Worm (Caenorhabditis elegans) whole organism, L3 larva: ENCODE measurements around the gene C07A9.13.
A peak's percentile ranks its signal among the peaks of the same experiment; 100 is the strongest.

ENCODE experiments used
- R02D3.7 ChIP-seq: fragments of 150-350 bp; optimal IDR thresholded peaks from 2 replicates; lab custom pipeline; 2014; ENCODE audit warnings: missing biosample characterization, missing genetic modification characterization
- ama-1 ChIP-seq: fragments of 150-350 bp; optimal IDR thresholded peaks from 2 replicates; lab custom pipeline; 2018
- ceh-28 ChIP-seq: fragments of 150-350 bp; optimal IDR thresholded peaks from 2 replicates; lab custom pipeline; 2014; ENCODE audit warnings: missing biosample characterization, missing genetic modification reagents, missing genetic modification characterization
- daf-12 ChIP-seq: fragments of 150-350 bp; optimal IDR thresholded peaks from 2 replicates; lab custom pipeline; 2014; ENCODE audit warnings: missing biosample characterization, missing genetic modification reagents, missing genetic modification characterization
- egl-27 ChIP-seq: sonication (generic microtip); optimal IDR thresholded peaks from 4 replicates; lab custom pipeline; 2017; ENCODE audit warnings: missing biosample characterization, missing genetic modification reagents, missing genetic modification characterization
- egl-5 ChIP-seq: fragments of 150-350 bp; optimal IDR thresholded peaks from 2 replicates; lab custom pipeline; 2017; ENCODE audit warnings: missing biosample characterization, missing genetic modification reagents, missing genetic modification characterization, inconsistent platforms
- elt-1 ChIP-seq: fragments of 150-350 bp; optimal IDR thresholded peaks from 2 replicates; lab custom pipeline; 2014; ENCODE audit warnings: missing biosample characterization, missing genetic modification characterization
- elt-2 ChIP-seq: sonication (generic microtip); optimal IDR thresholded peaks from 2 replicates; lab custom pipeline; 2016; ENCODE audit warnings: missing genetic modification reagents, mild to moderate bottlenecking, missing genetic modification characterization, missing compliant biosample characterization
- fkh-10 ChIP-seq: sonication (generic microtip); optimal IDR thresholded peaks from 2 replicates; lab custom pipeline; 2017; ENCODE audit warnings: missing biosample characterization, missing genetic modification reagents, missing genetic modification characterization
- fkh-2 ChIP-seq: fragments of 150-350 bp; optimal IDR thresholded peaks from 2 replicates; lab custom pipeline; 2014; ENCODE audit warnings: missing biosample characterization, missing genetic modification reagents, missing genetic modification characterization
- hmg-11 ChIP-seq: sonication (generic microtip); optimal IDR thresholded peaks from 2 replicates; lab custom pipeline; 2016; ENCODE audit warnings: missing genetic modification characterization, missing compliant biosample characterization
- lin-15B ChIP-seq: fragments of 150-350 bp; optimal IDR thresholded peaks from 2 replicates; lab custom pipeline; 2014; ENCODE audit warnings: missing biosample characterization, missing genetic modification characterization
- lin-39 ChIP-seq: fragments of 150-350 bp; optimal IDR thresholded peaks from 2 replicates; lab custom pipeline; 2018; ENCODE audit warnings: missing biosample characterization, missing genetic modification reagents, missing genetic modification characterization
- lsy-12 ChIP-seq: sonication (generic microtip); optimal IDR thresholded peaks from 2 replicates; lab custom pipeline; 2016; ENCODE audit warnings: mild to moderate bottlenecking, missing genetic modification characterization, missing compliant biosample characterization
- mdl-1 ChIP-seq: fragments of 150-350 bp; optimal IDR thresholded peaks from 2 replicates; lab custom pipeline; 2014; ENCODE audit warnings: missing biosample characterization, missing genetic modification characterization
- mml-1 ChIP-seq: fragments of 150-350 bp; sonication (generic microtip); optimal IDR thresholded peaks from 3 replicates; lab custom pipeline; 2014; ENCODE audit warnings: missing biosample characterization, missing genetic modification characterization
- nfya-1 ChIP-seq: sonication (generic microtip); optimal IDR thresholded peaks from 2 replicates; lab custom pipeline; 2017; ENCODE audit warnings: missing genetic modification characterization, mild to moderate bottlenecking, missing compliant biosample characterization, antibody characterized with exemption, moderate library complexity; ENCODE audit not compliant: insufficient read depth
- nhr-11 ChIP-seq: fragments of 150-350 bp; optimal IDR thresholded peaks from 2 replicates; lab custom pipeline; 2014; ENCODE audit warnings: missing biosample characterization, missing genetic modification characterization
- nhr-12 ChIP-seq: fragments of 150-350 bp; optimal IDR thresholded peaks from 2 replicates; lab custom pipeline; 2014; ENCODE audit warnings: missing biosample characterization, missing genetic modification characterization
- nhr-23 ChIP-seq: fragments of 150-350 bp; optimal IDR thresholded peaks from 2 replicates; lab custom pipeline; 2014; ENCODE audit warnings: missing biosample characterization, missing genetic modification reagents, missing genetic modification characterization
- nhr-237 ChIP-seq: fragments of 150-350 bp; optimal IDR thresholded peaks from 2 replicates; lab custom pipeline; 2014; ENCODE audit warnings: missing biosample characterization, missing genetic modification characterization
- nhr-25 ChIP-seq: sonication (generic microtip); optimal IDR thresholded peaks from 2 replicates; lab custom pipeline; 2017; ENCODE audit warnings: missing biosample characterization, missing genetic modification characterization
- nhr-28 ChIP-seq: fragments of 150-350 bp; optimal IDR thresholded peaks from 2 replicates; lab custom pipeline; 2014; ENCODE audit warnings: missing biosample characterization, missing genetic modification characterization
- nhr-43 ChIP-seq: sonication (generic microtip); optimal IDR thresholded peaks from 2 replicates; lab custom pipeline; 2016; ENCODE audit warnings: mild to moderate bottlenecking, missing genetic modification characterization, missing compliant biosample characterization; ENCODE audit not compliant: poor library complexity, severe bottlenecking
- nhr-67 ChIP-seq: fragments of 150-350 bp; optimal IDR thresholded peaks from 2 replicates; lab custom pipeline; 2014; ENCODE audit warnings: missing biosample characterization, missing genetic modification characterization
- nhr-76 ChIP-seq: fragments of 150-350 bp; sonication (generic microtip); optimal IDR thresholded peaks from 5 replicates; lab custom pipeline; 2014; ENCODE audit warnings: missing biosample characterization, missing genetic modification characterization
- nhr-77 ChIP-seq: fragments of 150-350 bp; optimal IDR thresholded peaks from 2 replicates; lab custom pipeline; 2014; ENCODE audit warnings: missing biosample characterization, missing genetic modification characterization
- pha-4 ChIP-seq: fragments of 150-350 bp; optimal IDR thresholded peaks from 2 replicates; lab custom pipeline; 2014; ENCODE audit warnings: missing biosample characterization, missing genetic modification reagents, missing genetic modification characterization
- pqm-1 ChIP-seq: fragments of 150-350 bp; optimal IDR thresholded peaks from 2 replicates; lab custom pipeline; 2017; ENCODE audit warnings: missing biosample characterization, missing genetic modification characterization, inconsistent platforms
- sea-2 ChIP-seq: fragments of 150-350 bp; sonication (generic microtip); optimal IDR thresholded peaks from 4 replicates; lab custom pipeline; 2014; ENCODE audit warnings: missing biosample characterization, missing genetic modification reagents, missing genetic modification characterization
- skn-1 ChIP-seq: fragments of 150-350 bp; optimal IDR thresholded peaks from 2 replicates; lab custom pipeline; 2014; ENCODE audit warnings: missing biosample characterization, missing genetic modification characterization
- snpc-4 ChIP-seq: fragments of 150-350 bp; optimal IDR thresholded peaks from 2 replicates; lab custom pipeline; 2014; ENCODE audit warnings: missing biosample characterization, missing genetic modification characterization
- unc-62 ChIP-seq: fragments of 150-350 bp; sonication (generic microtip); optimal IDR thresholded peaks from 4 replicates; lab custom pipeline; 2014; ENCODE audit warnings: missing biosample characterization, missing genetic modification reagents, missing genetic modification characterization
- zag-1 ChIP-seq: fragments of 150-350 bp; optimal IDR thresholded peaks from 2 replicates; lab custom pipeline; 2014; ENCODE audit warnings: missing biosample characterization, missing genetic modification characterization
- ztf-11 ChIP-seq: fragments of 150-350 bp; optimal IDR thresholded peaks from 2 replicates; lab custom pipeline; 2014; ENCODE audit warnings: missing biosample characterization, missing genetic modification characterization
- ztf-4 ChIP-seq: fragments of 150-350 bp; optimal IDR thresholded peaks from 2 replicates; lab custom pipeline; 2014; ENCODE audit warnings: missing biosample characterization, missing genetic modification characterization

C07A9.13 gene

DNA sequence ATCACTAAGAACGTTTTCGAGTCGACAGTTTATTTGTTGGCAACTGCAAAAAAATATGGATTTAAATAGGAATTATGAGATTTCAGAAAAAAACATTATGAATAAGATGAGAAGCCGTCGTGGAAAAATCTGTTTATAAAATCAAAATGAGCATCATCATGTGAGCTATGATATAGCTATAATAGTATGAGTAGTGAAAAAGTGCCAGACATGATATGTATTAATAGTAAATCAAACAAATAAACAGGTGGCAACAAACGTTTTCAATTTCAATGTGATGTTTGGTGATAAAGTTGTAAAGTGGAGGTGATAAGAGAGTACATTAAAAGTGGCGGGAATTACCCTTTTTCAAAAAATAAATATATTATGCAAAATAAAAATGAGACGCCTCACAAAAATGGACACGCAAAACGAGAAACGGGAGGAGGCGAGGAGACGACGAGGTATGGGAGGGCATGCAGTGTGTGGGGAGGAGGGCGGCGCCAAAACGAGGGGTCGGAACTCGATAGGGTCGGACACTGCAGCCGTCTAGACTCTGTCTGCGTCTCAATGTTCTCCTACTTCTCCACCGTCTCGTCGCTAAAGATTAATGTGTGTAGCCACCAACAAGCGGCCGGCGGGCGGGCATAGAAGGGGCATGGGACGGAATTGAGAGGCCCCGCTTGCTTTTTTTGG is 13.4 kb downstream of the C07A9.13 start, which contains the start of gene C07A9.9 (continued):
- TF ChIP-seq elt-1 (tag; lab: Kevin White, UChicago) (peak; percentile 63), lin-39 (tag; lab: Kevin White, UChicago) (peak; percentile 97), elt-2 (peak; percentile 81), nhr-67 (no peak), fkh-10 (GFP tag; lab: Kevin White, UChicago) (peak; percentile 33), mml-1 (tag; lab: Kevin White, UChicago) (no peak), nhr-11 (no peak)

DNA sequence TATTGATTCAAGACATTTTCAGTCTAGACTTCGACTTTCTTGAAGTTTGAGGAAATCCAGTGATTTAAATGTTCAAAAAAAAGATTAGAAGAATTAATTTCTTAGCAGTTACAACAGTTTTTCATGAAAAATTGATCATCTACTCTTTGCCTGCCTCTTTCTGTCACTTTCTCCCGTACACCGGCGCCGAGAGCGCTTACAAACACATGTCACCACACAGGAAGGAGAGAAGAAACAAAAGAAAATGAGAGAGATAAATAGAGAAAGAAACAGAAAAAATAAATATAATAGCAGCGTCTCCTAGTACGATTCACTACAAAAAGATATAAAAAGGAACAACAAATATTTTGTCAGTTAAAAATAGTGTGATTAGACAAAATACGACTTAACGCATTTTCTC is 14.4 kb downstream of the C07A9.13 start:
- TF ChIP-seq egl-27 (tag; lab: Kevin White, UChicago) = no peak
- TF ChIP-seq ztf-4 (tag; lab: Kevin White, UChicago) = no peak
- TF ChIP-seq mdl-1 = no peak
- TF ChIP-seq unc-62 (GFP tag; lab: Kevin White, UChicago) = no peak
- TF ChIP-seq lsy-12 (tag; lab: Kevin White, UChicago) = no peak
- no peak for TF ChIP-seq nhr-43 (tag; lab: Kevin White, UChicago)
- peak; percentile 5 for TF ChIP-seq nhr-23
- TF ChIP-seq nhr-28 (tag; lab: Kevin White, UChicago) = no peak
- TF ChIP-seq hmg-11 (tag; lab: Kevin White, UChicago) = no peak
- TF ChIP-seq egl-5 (tag; lab: Kevin White, UChicago) = no peak
- TF ChIP-seq nhr-25 (tag; lab: Kevin White, UChicago) = peak; percentile 19
- TF ChIP-seq pha-4 (tag; lab: Kevin White, UChicago) = peak; percentile 77
- TF ChIP-seq nhr-77 (tag; lab: Kevin White, UChicago) = no peak
- TF ChIP-seq nfya-1 (tag; lab: Kevin White, UChicago) = peak; percentile 14
- TF ChIP-seq ama-1 (lab: Kevin White, UChicago) = no peak

DNA sequence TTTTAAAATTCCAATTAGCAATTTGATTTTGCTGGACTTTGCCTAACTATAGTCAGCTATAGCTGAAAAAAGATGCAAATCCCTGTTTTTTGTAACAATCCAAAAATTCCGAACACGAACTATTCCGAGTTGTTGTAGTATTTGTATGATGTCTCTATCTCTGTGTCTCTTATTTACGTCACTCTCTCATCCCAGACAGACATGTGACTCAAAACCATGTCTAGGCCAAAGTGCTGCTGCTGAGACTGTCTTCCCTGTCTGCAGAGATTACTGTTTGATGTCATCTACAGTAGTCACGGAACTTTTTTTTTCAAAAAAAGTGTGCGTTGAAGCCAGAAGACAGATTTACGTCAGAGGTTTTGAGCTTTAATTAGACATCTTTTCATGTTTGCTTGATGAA is 14.9 kb downstream of the C07A9.13 start:
- TF ChIP-seq pha-4 (tag; lab: Kevin White, UChicago) = peak; percentile 13
- TF ChIP-seq nhr-23 = peak; percentile 67
- no peak for TF ChIP-seq snpc-4 (tag; lab: Kevin White, UChicago)
- no peak for TF ChIP-seq ztf-4 (tag; lab: Kevin White, UChicago)
- peak; percentile 64 for TF ChIP-seq nhr-25 (tag; lab: Kevin White, UChicago)

DNA sequence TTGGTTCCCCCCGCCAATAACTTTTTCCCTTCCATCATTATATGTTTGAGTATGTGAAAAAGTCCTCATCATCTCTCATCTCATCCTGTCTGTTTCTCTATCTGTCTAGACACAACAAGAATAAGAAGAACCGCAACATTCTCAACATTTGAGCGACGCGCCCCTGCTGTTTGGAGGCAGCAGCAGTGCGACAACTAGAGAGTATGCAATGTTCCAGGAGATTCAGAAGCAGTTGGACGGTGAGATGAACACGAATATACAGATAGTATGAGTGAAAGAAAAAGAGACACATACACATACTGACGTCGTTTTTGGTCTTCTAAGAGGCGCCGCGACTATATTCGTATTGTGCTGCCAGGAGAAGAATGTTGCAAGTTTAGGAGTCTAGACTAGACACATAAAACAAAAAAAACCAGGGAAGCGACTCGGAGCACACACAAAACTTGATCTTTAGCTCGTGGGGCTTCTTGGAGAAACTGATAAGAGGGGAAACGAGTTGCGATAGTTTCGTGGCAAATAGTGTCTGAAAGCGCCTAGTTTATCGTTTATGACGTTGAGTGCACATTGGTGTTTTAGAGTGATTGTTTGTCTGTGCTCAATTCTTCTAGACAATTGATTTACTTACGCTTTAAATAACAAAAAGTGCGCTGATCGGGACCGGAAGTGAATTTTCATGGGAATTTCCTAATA is 15.5 kb downstream of the C07A9.13 start:
- TF ChIP-seq pha-4 (tag; lab: Kevin White, UChicago) = no peak
- peak; percentile 64 for TF ChIP-seq nfya-1 (tag; lab: Kevin White, UChicago)
- peak; percentile 62 for TF ChIP-seq lin-39 (tag; lab: Kevin White, UChicago)
- no peak for TF ChIP-seq daf-12
- peak; percentile 45 for TF ChIP-seq egl-5 (tag; lab: Kevin White, UChicago)
- TF ChIP-seq skn-1 (tag; lab: Kevin White, UChicago) = no peak
- TF ChIP-seq nhr-76 (tag; lab: Kevin White, UChicago) = no peak
- peak; percentile 9 for TF ChIP-seq nhr-23
- peak; percentile 80 for TF ChIP-seq pqm-1
- TF ChIP-seq nhr-12 (tag; lab: Kevin White, UChicago) = no peak
- TF ChIP-seq fkh-2 = no peak
- no peak for TF ChIP-seq ztf-4 (tag; lab: Kevin White, UChicago)
- TF ChIP-seq elt-2 = peak; percentile 85
- peak; percentile 57 for TF ChIP-seq unc-62 (GFP tag; lab: Kevin White, UChicago)
- TF ChIP-seq nhr-25 (tag; lab: Kevin White, UChicago) = peak; percentile 45
- no peak for TF ChIP-seq egl-27 (tag; lab: Kevin White, UChicago)
- peak; percentile 14 for TF ChIP-seq mdl-1
- TF ChIP-seq zag-1 (tag; lab: Kevin White, UChicago) = no peak
- no peak for TF ChIP-seq mml-1 (tag; lab: Kevin White, UChicago)
- peak; percentile 5 for TF ChIP-seq lsy-12 (tag; lab: Kevin White, UChicago)
- TF ChIP-seq nhr-43 (tag; lab: Kevin White, UChicago) = peak; percentile 42
- TF ChIP-seq hmg-11 (tag; lab: Kevin White, UChicago) = peak; percentile 26
- TF ChIP-seq sea-2 (GFP tag; lab: Kevin White, UChicago) = no peak
- TF ChIP-seq fkh-10 (GFP tag; lab: Kevin White, UChicago) = peak; percentile 41
- peak; percentile 38 for TF ChIP-seq lin-15B (tag; lab: Kevin White, UChicago)
- no peak for TF ChIP-seq nhr-237 (tag; lab: Kevin White, UChicago)
- TF ChIP-seq R02D3.7 (tag; lab: Kevin White, UChicago) = peak; percentile 4
- TF ChIP-seq ceh-28 (tag; lab: Kevin White, UChicago) = no peak
- no peak for TF ChIP-seq ztf-11
